Fruit fly (Drosophila melanogaster): Measurements from ENCODE around the gene Best1.

The Best1 gene

dm6 chr3R:10130091-10130490, 40.2 kb downstream of the Best1 start (continued):
- TF ChIP-seq lov (optimal IDR thresholded peaks at IDR 0.05) (no peak), lov (GFP tag; IDR thresholded peaks at IDR 0.05) (no peak), CG17361 (GFP tag; IDR thresholded peaks at IDR 0.05) (peak; percentile 69), zfh1 (GFP tag; IDR thresholded peaks at IDR 0.05) (peak; percentile 55; the same call in 1 of the 3 replicates), zf30C (GFP tag; optimal IDR thresholded peaks at IDR 0.05) (no peak), klu (GFP tag; IDR thresholded peaks at IDR 0.05) (no peak), CG10543 (GFP tag; optimal IDR thresholded peaks at IDR 0.05) (no peak), emc (GFP tag; optimal IDR thresholded peaks at IDR 0.05) (no peak), grn (GFP tag; optimal IDR thresholded peaks at IDR 0.05) (no peak), trh (GFP tag; optimal IDR thresholded peaks at IDR 0.05) (no peak), kay (GFP tag; optimal IDR thresholded peaks at IDR 0.05) (no peak), CG31388 (GFP tag; optimal IDR thresholded peaks at IDR 0.05) (no peak), CG31365 (tag; optimal IDR thresholded peaks at IDR 0.05) (no peak), shn (GFP tag; optimal IDR thresholded peaks at IDR 0.05) (no peak), bcd (GFP tag; optimal IDR thresholded peaks at IDR 0.05) (peak; percentile 39), tap (tag; optimal IDR thresholded peaks at IDR 0.05) (peak; percentile 45), grau (tag; optimal IDR thresholded peaks at IDR 0.05) (peak; percentile 73), CG4404 (GFP tag; IDR thresholded peaks at IDR 0.05) (no peak), CG8281 (tag; optimal IDR thresholded peaks at IDR 0.05) (peak; percentile 20), TFAM (GFP tag; optimal IDR thresholded peaks at IDR 0.05) (no peak), gce (GFP tag; IDR thresholded peaks at IDR 0.05) (no peak; the same call in 2 of the 3 replicates), CG3407 (GFP tag; optimal IDR thresholded peaks at IDR 0.05) (no peak), CG5245 (GFP tag; optimal IDR thresholded peaks at IDR 0.05) (peak; percentile 23), CG6683 (GFP tag; optimal IDR thresholded peaks at IDR 0.05) (peak; percentile 43), CG12219 (GFP tag; optimal IDR thresholded peaks at IDR 0.05) (peak; percentile 21), CG3726 (GFP tag; IDR thresholded peaks at IDR 0.05) (peak; percentile 63; the same call in 1 of the 3 replicates), cwo (GFP tag; optimal IDR thresholded peaks at IDR 0.05) (peak; percentile 64), vvl (GFP tag; IDR thresholded peaks at IDR 0.05) (peak; percentile 81), zen2 (GFP tag; IDR thresholded peaks at IDR 0.05; ENCODE audit: partially characterized antibody) (no peak), Usf (GFP tag; optimal IDR thresholded peaks at IDR 0.05) (no peak), H2.0 (GFP tag; IDR thresholded peaks at IDR 0.05) (peak; percentile 48), ash1 (GFP tag; optimal IDR thresholded peaks at IDR 0.05) (no peak), CG17612 (GFP tag; IDR thresholded peaks at IDR 0.05) (0 out of 2 replicates have a peak, but pooled peaks have one; percentile 37), CG9609 (GFP tag; optimal IDR thresholded peaks at IDR 0.05) (no peak), HLH4C (GFP tag; IDR thresholded peaks at IDR 0.05; ENCODE audit: partially characterized antibody) (no peak), CG12659 (GFP tag; optimal IDR thresholded peaks at IDR 0.05) (peak; percentile 45), Fer2 (tag; optimal IDR thresholded peaks at IDR 0.05) (peak; percentile 36), sens (GFP tag) (peak; percentile 91), Scr (GFP tag; IDR thresholded peaks at IDR 0.05; ENCODE audit: partially characterized antibody) (no peak), CG10959 (GFP tag; IDR thresholded peaks at IDR 0.05) (no peak), HLHmδ (GFP tag; optimal IDR thresholded peaks at IDR 0.05) (no peak), CG34422 (GFP tag; IDR thresholded peaks at IDR 0.05) (0 out of 3 replicates have a peak, but pooled peaks have one; percentile 36), BtbVII (GFP tag; optimal IDR thresholded peaks at IDR 0.05) (peak; percentile 59), Ets65A (GFP tag) (no peak), unpg (GFP tag; optimal IDR thresholded peaks at IDR 0.05) (peak; percentile 76), CG43689 (GFP tag; IDR thresholded peaks at IDR 0.05) (no peak), z (GFP tag; IDR thresholded peaks at IDR 0.05) (no peak), PHDP (tag; optimal IDR thresholded peaks at IDR 0.05) (peak; percentile 81), her (GFP tag; optimal IDR thresholded peaks at IDR 0.05) (no peak), CG4820 (GFP tag; optimal IDR thresholded peaks at IDR 0.05) (peak; percentile 17), CG7271 (tag; optimal IDR thresholded peaks at IDR 0.05) (no peak), insv (GFP tag; optimal IDR thresholded peaks at IDR 0.05) (no peak)
